Fruit fly (Drosophila melanogaster) whole organism, embryonic: ENCODE measurements around the gene dock.

ENCODE experiments used
- Ada2b ChIP-seq: fragments of 200-800 bp; sonication (Bioruptor generic); IDR thresholded peaks from 2 replicates; pipeline ENCODE4 v1.3.6; 2022; ENCODE audit warnings: missing biosample characterization, missing genetic modification characterization
- Atf6 ChIP-seq: fragments of 200-800 bp; sonication (Bioruptor generic); IDR thresholded peaks from 2 replicates; pipeline ENCODE4 v1.3.6; 2022; ENCODE audit warnings: missing biosample characterization, missing genetic modification characterization
- Blimp-1 ChIP-seq: fragments of 200-800 bp; sonication (Bioruptor generic); optimal IDR thresholded peaks from 3 replicates; lab custom pipeline; 2018; ENCODE audit warnings: missing biosample characterization, missing genetic modification characterization, mild to moderate bottlenecking, moderate library complexity, missing genetic modification reagents
- CG10565 ChIP-seq: fragments of 200-800 bp; sonication (Bioruptor generic); optimal IDR thresholded peaks from 3 replicates; lab custom pipeline; 2016; ENCODE audit warnings: missing biosample characterization, mild to moderate bottlenecking, missing genetic modification characterization
- CG13624 ChIP-seq: fragments of 200-800 bp; sonication (Bioruptor generic); optimal IDR thresholded peaks from 2 replicates; lab custom pipeline; 2016; ENCODE audit warnings: missing biosample characterization, missing genetic modification characterization
- CG15011 ChIP-seq: fragments of 200-800 bp; sonication (Bioruptor generic); optimal IDR thresholded peaks from 3 replicates; lab custom pipeline; 2018; ENCODE audit warnings: missing biosample characterization, mild to moderate bottlenecking, missing genetic modification characterization
- CG15514 ChIP-seq: fragments of 200-800 bp; sonication (Bioruptor generic); optimal IDR thresholded peaks from 3 replicates; lab custom pipeline; 2017; ENCODE audit warnings: missing biosample characterization, missing genetic modification characterization, mild to moderate bottlenecking, moderate library complexity, missing genetic modification reagents
- CG1792 ChIP-seq: fragments of 200-800 bp; sonication (Bioruptor generic); optimal IDR thresholded peaks from 2 replicates; lab custom pipeline; 2016; ENCODE audit warnings: missing biosample characterization, missing genetic modification characterization
- CG2199 ChIP-seq: fragments of 200-800 bp; sonication (Bioruptor generic); IDR thresholded peaks from 3 replicates; pipeline ENCODE4 v1.3.6; 2022; ENCODE audit warnings: missing biosample characterization, missing genetic modification characterization
- CG2202 ChIP-seq: fragments of 200-800 bp; sonication (Bioruptor generic); optimal IDR thresholded peaks from 2 replicates; lab custom pipeline; 2018; ENCODE audit warnings: missing biosample characterization, mild to moderate bottlenecking, missing genetic modification characterization
- CG31365 ChIP-seq: fragments of 200-800 bp; sonication (Bioruptor generic); optimal IDR thresholded peaks from 2 replicates; lab custom pipeline; 2018; ENCODE audit warnings: missing biosample characterization, mild to moderate bottlenecking, missing genetic modification characterization
- CG3163 ChIP-seq: fragments of 200-800 bp; sonication (Bioruptor generic); optimal IDR thresholded peaks from 3 replicates; lab custom pipeline; 2016; ENCODE audit warnings: missing biosample characterization, missing genetic modification characterization
- CG4360 ChIP-seq: fragments of 200-800 bp; sonication (Bioruptor generic); IDR thresholded peaks from 2 replicates; pipeline ENCODE4 v1.3.6; 2022; ENCODE audit warnings: missing biosample characterization, missing genetic modification characterization
- CG43689 ChIP-seq: fragments of 200-800 bp; sonication (Bioruptor generic); IDR thresholded peaks from 2 replicates; pipeline ENCODE4 v1.3.6; 2022; ENCODE audit warnings: missing biosample characterization, missing genetic modification characterization
- CG5245 ChIP-seq: fragments of 200-800 bp; sonication (Bioruptor generic); optimal IDR thresholded peaks from 3 replicates; lab custom pipeline; 2016; ENCODE audit warnings: missing biosample characterization, missing genetic modification characterization
- CG6791 ChIP-seq: fragments of 200-800 bp; sonication (Bioruptor generic); IDR thresholded peaks from 3 replicates; pipeline ENCODE4 v1.3.6; 2022; ENCODE audit warnings: missing biosample characterization, missing genetic modification characterization; ENCODE audit not compliant: partially characterized antibody
- CG7987 ChIP-seq: fragments of 200-800 bp; sonication (Bioruptor generic); optimal IDR thresholded peaks from 2 replicates; lab custom pipeline; 2018; ENCODE audit warnings: missing biosample characterization, mild to moderate bottlenecking, missing genetic modification characterization, moderate library complexity
- CG8089 ChIP-seq: fragments of 200-800 bp; sonication (Bioruptor generic); optimal IDR thresholded peaks from 3 replicates; lab custom pipeline; 2016; ENCODE audit warnings: missing biosample characterization, missing genetic modification characterization
- CG9727 ChIP-seq: fragments of 200-800 bp; sonication (Bioruptor generic); optimal IDR thresholded peaks from 3 replicates; lab custom pipeline; 2017; ENCODE audit warnings: missing biosample characterization, mild to moderate bottlenecking, missing genetic modification characterization
- Dfd ChIP-seq, 2 experiments: fragments of >200 bp; optimal IDR thresholded peaks; 2 replicates each; lab custom pipeline; 2017; ENCODE audit warnings: missing biosample characterization in 2 of 2, missing genetic modification characterization in 2 of 2
- Dip3 ChIP-seq: fragments of 200-800 bp; sonication (Bioruptor generic); optimal IDR thresholded peaks from 3 replicates; lab custom pipeline; 2016; ENCODE audit warnings: missing biosample characterization, missing genetic modification characterization
- Doc2 ChIP-seq: fragments of 200-800 bp; sonication (Bioruptor generic); IDR thresholded peaks from 2 replicates; pipeline ENCODE4 v1.3.6; 2022; ENCODE audit warnings: missing biosample characterization, missing genetic modification characterization
- Elba2 ChIP-seq: fragments of 200-800 bp; sonication (Bioruptor generic); optimal IDR thresholded peaks from 3 replicates; lab custom pipeline; 2016; ENCODE audit warnings: missing biosample characterization, missing genetic modification characterization
- Ets65A ChIP-seq: fragments of 200-800 bp; sonication (Bioruptor generic); peaks from one replicate; lab custom pipeline; 2016; ENCODE audit warnings: missing biosample characterization, missing genetic modification characterization
- Gug ChIP-seq: fragments of 200-800 bp; sonication (Bioruptor generic); IDR thresholded peaks from 4 replicates; pipeline ENCODE4 v1.3.6; 2022; ENCODE audit warnings: missing biosample characterization, missing genetic modification characterization
- HLH3B ChIP-seq: fragments of 200-800 bp; sonication (Bioruptor generic); IDR thresholded peaks from 2 replicates; pipeline ENCODE4 v1.3.6; 2022; ENCODE audit warnings: missing biosample characterization, missing genetic modification characterization
- Lhr ChIP-seq: fragments of 200-800 bp; sonication (Bioruptor generic); optimal IDR thresholded peaks from 3 replicates; lab custom pipeline; 2017; ENCODE audit warnings: mild to moderate bottlenecking, missing biosample characterization, missing genetic modification reagents, missing genetic modification characterization
- MBD-R2 ChIP-seq: fragments of 200-800 bp; sonication (Bioruptor generic); IDR thresholded peaks from 2 replicates; pipeline ENCODE4 v1.3.6; 2022; ENCODE audit warnings: missing biosample characterization, missing genetic modification characterization
- Mes4 ChIP-seq: fragments of 200-800 bp; sonication (Bioruptor generic); optimal IDR thresholded peaks from 2 replicates; lab custom pipeline; 2016; ENCODE audit warnings: missing biosample characterization, missing genetic modification characterization
- Pdp1 ChIP-seq, 2 experiments: fragments of 200-800 bp; sonication (Bioruptor generic); optimal IDR thresholded peaks; 3 replicates each; lab custom pipeline; 2016; ENCODE audit warnings: missing biosample characterization in 2 of 2, missing genetic modification characterization in 2 of 2, mild to moderate bottlenecking in 1 of 2, moderate library complexity in 1 of 2
- Scr ChIP-seq: fragments of 200-800 bp; sonication (Bioruptor generic); IDR thresholded peaks from 2 replicates; pipeline ENCODE4 v1.3.6; 2022; ENCODE audit warnings: missing biosample characterization, missing genetic modification characterization; ENCODE audit not compliant: partially characterized antibody
- Side ChIP-seq: fragments of 200-800 bp; sonication (Bioruptor generic); optimal IDR thresholded peaks from 2 replicates; lab custom pipeline; 2016; ENCODE audit warnings: missing biosample characterization, missing genetic modification characterization
- Sox100B ChIP-seq: fragments of 200-800 bp; sonication (Bioruptor generic); optimal IDR thresholded peaks from 3 replicates; lab custom pipeline; 2018; ENCODE audit warnings: missing biosample characterization, mild to moderate bottlenecking, missing genetic modification characterization
- amos ChIP-seq: fragments of 200-800 bp; sonication (Bioruptor generic); IDR thresholded peaks from 2 replicates; pipeline ENCODE4 v1.3.6; 2022; ENCODE audit warnings: missing biosample characterization, missing genetic modification characterization; ENCODE audit not compliant: partially characterized antibody
- ash1 ChIP-seq: fragments of 200-800 bp; sonication (Bioruptor generic); optimal IDR thresholded peaks from 2 replicates; lab custom pipeline; 2018; ENCODE audit warnings: missing biosample characterization, mild to moderate bottlenecking, missing genetic modification characterization
- cad ChIP-seq: fragments of >200 bp; optimal IDR thresholded peaks from 2 replicates; lab custom pipeline; 2017; ENCODE audit warnings: missing biosample characterization, missing genetic modification characterization
- crp ChIP-seq, 2 experiments: fragments of 200-800 bp; sonication (Bioruptor generic); optimal IDR thresholded peaks; 2 replicates in 1 of 2; 3 replicates in 1 of 2; lab custom pipeline; 2017; ENCODE audit warnings: missing biosample characterization in 2 of 2, missing genetic modification characterization in 2 of 2, mild to moderate bottlenecking in 1 of 2, moderate library complexity in 1 of 2
- fd102C ChIP-seq: fragments of 200-800 bp; sonication (Bioruptor generic); optimal IDR thresholded peaks from 2 replicates; lab custom pipeline; 2018; ENCODE audit warnings: missing biosample characterization, mild to moderate bottlenecking, missing genetic modification characterization, moderate library complexity
- gem ChIP-seq: fragments of 200-800 bp; sonication (Bioruptor generic); optimal IDR thresholded peaks from 2 replicates; lab custom pipeline; 2019; ENCODE audit warnings: missing biosample characterization, mild to moderate bottlenecking, missing genetic modification characterization, moderate library complexity
- grau ChIP-seq: fragments of 200-800 bp; optimal IDR thresholded peaks from 3 replicates; lab custom pipeline; 2019; ENCODE audit warnings: missing biosample characterization, mild to moderate bottlenecking, missing genetic modification characterization, moderate library complexity
- hkb ChIP-seq, 2 experiments: fragments of 200-800 bp in 1 of 2; fragments of >200 bp in 1 of 2; sonication (Bioruptor generic) in 1 of 2; IDR thresholded peaks in 1 of 2; optimal IDR thresholded peaks in 1 of 2; 2 replicates each; pipeline versions ENCODE4 v1.3.6 to Lab custom; 2017 to 2022; ENCODE audit warnings: missing biosample characterization in 1 of 2, missing genetic modification characterization in 1 of 2
- insv ChIP-seq, 2 experiments: fragments of 200-800 bp; sonication (Bioruptor generic); optimal IDR thresholded peaks; 3 replicates each; lab custom pipeline; 2016 to 2018; ENCODE audit warnings: missing biosample characterization in 2 of 2, missing genetic modification characterization in 2 of 2
- nom ChIP-seq: fragments of 200-800 bp; sonication (Bioruptor generic); optimal IDR thresholded peaks from 2 replicates; lab custom pipeline; 2017; ENCODE audit warnings: missing biosample characterization, missing genetic modification characterization, mild to moderate bottlenecking, moderate library complexity, missing genetic modification reagents
- oc ChIP-seq: fragments of 200-800 bp; sonication (Bioruptor generic); optimal IDR thresholded peaks from 2 replicates; lab custom pipeline; 2018; ENCODE audit warnings: missing biosample characterization, mild to moderate bottlenecking, missing genetic modification characterization, moderate library complexity
- phol ChIP-seq: fragments of 200-800 bp; sonication (Bioruptor generic); optimal IDR thresholded peaks from 3 replicates; lab custom pipeline; 2018; ENCODE audit warnings: missing biosample characterization, mild to moderate bottlenecking, missing genetic modification characterization, moderate library complexity
- tin ChIP-seq: fragments of 200-800 bp; sonication (Bioruptor generic); optimal IDR thresholded peaks from 3 replicates; lab custom pipeline; 2016; ENCODE audit warnings: missing biosample characterization, missing genetic modification characterization
- trh ChIP-seq: fragments of 200-800 bp; sonication (Bioruptor generic); optimal IDR thresholded peaks from 2 replicates; lab custom pipeline; 2016; ENCODE audit warnings: missing biosample characterization, missing genetic modification characterization
- wdn ChIP-seq: fragments of 200-800 bp; sonication (Bioruptor generic); IDR thresholded peaks from 2 replicates; pipeline ENCODE4 v1.3.6; 2022; ENCODE audit warnings: missing biosample characterization, missing genetic modification characterization
- zen ChIP-seq: fragments of 200-800 bp; sonication (Bioruptor generic); optimal IDR thresholded peaks from 3 replicates; lab custom pipeline; 2018; ENCODE audit warnings: missing biosample characterization, mild to moderate bottlenecking, missing genetic modification characterization, moderate library complexity

Gene dock

DNA sequence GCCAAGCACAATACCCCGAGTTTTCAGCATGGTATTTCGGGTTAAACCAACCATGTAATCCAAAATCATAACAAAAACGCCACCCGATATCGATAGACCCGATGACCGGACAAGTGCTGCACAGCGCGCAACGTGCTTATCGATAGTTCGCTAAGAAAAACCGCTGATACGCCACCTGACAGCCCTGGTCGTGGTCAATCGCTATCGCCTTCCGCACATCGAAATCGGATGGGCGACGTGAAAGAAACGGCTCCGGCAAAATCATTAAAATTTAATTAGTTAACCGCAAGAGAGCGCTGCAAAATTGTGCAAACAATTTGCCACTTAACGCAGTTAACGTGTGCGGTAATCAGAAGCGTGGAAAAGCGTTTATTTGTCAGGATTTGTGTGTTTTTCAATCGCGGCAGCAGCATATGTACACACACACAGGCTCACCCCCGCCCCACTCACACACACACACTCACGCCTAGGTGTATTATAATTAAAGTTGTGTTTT is at the start of gene dock, which contains the start of gene CG3862 (continued):
- peak; percentile 91 for TF ChIP-seq Scr
- peak; percentile 11; the same call in 1 of the 4 replicates for TF ChIP-seq Gug (GFP tag; lab: Robert Waterston, UW)
- TF ChIP-seq crp (GFP tag; optimal IDR thresholded peaks at IDR 0.05; lab: Kevin White, UChicago): peak in 1 of 2 experiments; percentile 60
- peak; percentile 76 for TF ChIP-seq CG13624
- TF ChIP-seq Elba2 (GFP tag; lab: Kevin White, UChicago): no peak
- TF ChIP-seq CG4360 (GFP tag; lab: Robert Waterston, UW): no peak; the same call in 1 of the 2 replicates
- peak; percentile 68 for TF ChIP-seq nom (GFP tag; lab: Kevin White, UChicago)
- peak; percentile 51 for TF ChIP-seq CG9727
- peak; percentile 58 for TF ChIP-seq tin (GFP tag; lab: Kevin White, UChicago)
- TF ChIP-seq CG15011 (GFP tag; lab: Kevin White, UChicago): no peak
- no peak for TF ChIP-seq Doc2
- peak; percentile 26 for TF ChIP-seq CG1792 (GFP tag; lab: Kevin White, UChicago)
- peak; percentile 66 for TF ChIP-seq CG3163
- TF ChIP-seq CG6791 (GFP tag; lab: Robert Waterston, UW): peak; percentile 99
- TF ChIP-seq HLH3B (GFP tag; lab: Robert Waterston, UW): peak; percentile 26; the same call in 1 of the 2 replicates
- TF ChIP-seq fd102C (GFP tag; lab: Kevin White, UChicago): no peak
- peak; percentile 95 for TF ChIP-seq amos (GFP tag; lab: Robert Waterston, UW)
- TF ChIP-seq MBD-R2 (GFP tag; lab: Robert Waterston, UW): peak; percentile 97
- TF ChIP-seq ash1 (GFP tag; lab: Kevin White, UChicago): peak; percentile 13
- peak; percentile 49 for TF ChIP-seq CG8089 (GFP tag; lab: Kevin White, UChicago)
- no peak for TF ChIP-seq Dfd (GFP tag; optimal IDR thresholded peaks at IDR 0.05; lab: Kevin White, UChicago)
- no peak for TF ChIP-seq CG43689 (GFP tag; lab: Robert Waterston, UW)
- 0 out of 2 replicates have a peak, but pooled peaks have one; percentile 25 for TF ChIP-seq Atf6 (GFP tag; lab: Robert Waterston, UW)
- TF ChIP-seq CG5245 (GFP tag; lab: Kevin White, UChicago): peak; percentile 41
- peak in 1 of 2 experiments; percentile 23 for TF ChIP-seq insv (GFP tag; optimal IDR thresholded peaks at IDR 0.05; lab: Kevin White, UChicago)
- TF ChIP-seq phol (tag; lab: Kevin White, UChicago): peak; percentile 42
- peak; percentile 35 for TF ChIP-seq Side (GFP tag; lab: Kevin White, UChicago)
- peak; percentile 71 for TF ChIP-seq CG7987 (GFP tag; lab: Kevin White, UChicago)
- TF ChIP-seq Blimp-1 (GFP tag; lab: Kevin White, UChicago): peak; percentile 40
- no peak for TF ChIP-seq CG2199
- TF ChIP-seq CG15514 (GFP tag; lab: Kevin White, UChicago): peak; percentile 72
- no peak for TF ChIP-seq Sox100B (GFP tag; lab: Kevin White, UChicago)
- TF ChIP-seq CG2202 (tag; lab: Kevin White, UChicago): peak; percentile 38
- TF ChIP-seq wdn: no peak
- peak; percentile 36 for TF ChIP-seq grau (tag; lab: Kevin White, UChicago)
- no peak for TF ChIP-seq CG31365 (tag; lab: Kevin White, UChicago)
- peak; percentile 21 for TF ChIP-seq Lhr (GFP tag; lab: Kevin White, UChicago)
- TF ChIP-seq oc: peak; percentile 56
- TF ChIP-seq Dip3 (GFP tag; lab: Kevin White, UChicago): no peak
- no peak for TF ChIP-seq cad (GFP tag; lab: Kevin White, UChicago)
- peak; percentile 83 for TF ChIP-seq Ets65A (GFP tag; lab: Kevin White, UChicago)
- TF ChIP-seq hkb (optimal IDR thresholded peaks at IDR 0.05; lab: Kevin White, UChicago): no peak
- TF ChIP-seq hkb (GFP tag; IDR thresholded peaks at IDR 0.05; lab: Robert Waterston, UW): peak; percentile 36; the same call in 1 of the 2 replicates
- TF ChIP-seq Ada2b (GFP tag; lab: Robert Waterston, UW): no peak
- TF ChIP-seq Mes4 (GFP tag; lab: Kevin White, UChicago): peak; percentile 8
- no peak for TF ChIP-seq CG10565 (GFP tag; lab: Kevin White, UChicago)
- TF ChIP-seq zen (tag; lab: Kevin White, UChicago): peak; percentile 75
- no peak for TF ChIP-seq trh (GFP tag; lab: Kevin White, UChicago)
- peak; percentile 52 to 86 for TF ChIP-seq Pdp1 (GFP tag; optimal IDR thresholded peaks at IDR 0.05; lab: Kevin White, UChicago)
- TF ChIP-seq gem: peak; percentile 19
